Worm (Caenorhabditis elegans) whole organism, L4/young adult: ENCODE measurements around the gene sri-30.

Experiments
- W03F9.2 ChIP-seq: fragments of 150-350 bp; optimal IDR thresholded peaks from 2 replicates; lab custom pipeline; 2014; ENCODE audit warnings: missing biosample characterization, missing genetic modification characterization
- dao-5 ChIP-seq: sonication (generic microtip); optimal IDR thresholded peaks from 2 replicates; lab custom pipeline; 2016; ENCODE audit warnings: missing genotype, missing genetic modification characterization, moderate library complexity, missing compliant biosample characterization
- him-1 ChIP-seq: sonication (generic microtip); optimal IDR thresholded peaks from 2 replicates; lab custom pipeline; 2016; ENCODE audit warnings: missing genotype, missing genetic modification reagents, missing genetic modification characterization, missing compliant biosample characterization

sri-30 gene

DNA sequence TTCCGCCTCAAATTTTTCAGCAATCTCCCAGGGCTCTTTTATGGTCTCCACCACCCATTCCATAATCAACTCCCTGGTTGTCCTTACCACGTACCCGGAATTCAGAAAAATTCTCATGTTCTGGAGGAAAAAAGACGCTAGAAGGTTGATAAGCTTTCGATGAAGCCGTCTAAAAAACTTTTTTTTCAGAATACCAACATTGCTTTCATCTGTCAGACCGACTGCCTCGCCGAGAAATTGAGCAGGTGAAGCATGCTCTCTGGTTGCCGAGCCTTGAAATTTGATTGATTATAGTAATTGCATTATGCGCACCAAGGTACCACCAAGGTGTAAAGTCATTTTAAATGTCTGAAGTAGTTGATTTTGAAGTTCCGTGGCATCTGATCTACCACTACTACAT lies at the start of gene sri-30:
Gene sri-30 (plus strand): TSS at position 301 of the 400 bp plus-strand sequence.
- no peak for TF ChIP-seq dao-5
- TF ChIP-seq him-1 (tag; lab: Kevin White, UChicago) = no peak
- no peak for TF ChIP-seq W03F9.2

DNA sequence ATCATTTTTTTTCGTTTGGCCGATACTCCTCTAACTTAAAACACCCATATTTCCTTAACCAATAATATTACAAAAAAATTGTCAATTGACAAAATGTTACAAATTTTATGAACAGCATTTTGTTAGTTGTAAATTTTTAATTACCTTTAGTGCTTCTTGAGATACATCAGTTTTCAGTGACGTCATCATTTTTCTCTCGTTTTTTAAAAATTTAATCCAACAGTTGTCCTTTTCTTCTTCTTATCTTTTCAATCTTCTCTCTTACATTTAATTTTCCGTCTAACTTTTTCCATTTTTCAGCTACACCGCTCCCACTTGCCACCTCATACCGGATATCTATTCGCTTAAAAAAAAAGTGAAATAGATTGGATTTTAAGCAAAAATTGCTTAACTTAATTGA lies 49.3 kb upstream of the sri-30 start, which contains the start of gene lido-8:
Gene lido-8 (plus strand): TSS at position 301 of the 400 bp plus-strand sequence.
- TF ChIP-seq him-1 (tag; lab: Kevin White, UChicago) = no peak
- TF ChIP-seq dao-5 = no peak
- TF ChIP-seq W03F9.2 = no peak

DNA sequence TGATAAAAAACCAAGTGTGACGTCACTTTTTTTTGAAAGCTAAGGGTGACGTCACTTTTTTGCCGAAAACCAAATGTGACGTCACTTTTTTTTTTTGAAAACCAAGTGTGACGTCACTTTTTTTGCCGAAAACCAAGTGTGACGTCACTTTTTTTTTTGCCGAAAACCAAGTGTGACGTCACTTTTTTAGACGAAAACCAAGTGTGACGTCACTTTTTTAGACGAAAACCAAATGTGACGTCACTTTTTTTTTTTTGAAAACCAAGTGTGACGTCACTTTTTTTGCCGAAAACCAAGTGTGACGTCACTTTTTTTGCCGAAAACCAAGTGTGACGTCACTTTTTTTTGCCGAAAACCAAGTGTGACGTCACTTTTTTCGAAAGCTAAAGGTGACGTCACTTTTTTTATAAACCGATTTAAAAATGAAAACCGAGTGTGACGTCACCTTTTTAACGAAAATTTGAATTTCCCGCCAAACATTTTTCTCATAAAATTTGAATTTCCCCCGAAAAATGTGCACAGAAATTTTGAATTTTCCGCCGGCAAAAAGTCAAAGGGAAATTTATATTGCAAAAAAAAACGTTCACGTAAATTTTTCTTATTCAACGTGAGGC lies 48.0 kb upstream of the sri-30 start:
- TF ChIP-seq dao-5 = no peak
- TF ChIP-seq W03F9.2 = no peak
- no peak for TF ChIP-seq him-1 (tag; lab: Kevin White, UChicago)

DNA sequence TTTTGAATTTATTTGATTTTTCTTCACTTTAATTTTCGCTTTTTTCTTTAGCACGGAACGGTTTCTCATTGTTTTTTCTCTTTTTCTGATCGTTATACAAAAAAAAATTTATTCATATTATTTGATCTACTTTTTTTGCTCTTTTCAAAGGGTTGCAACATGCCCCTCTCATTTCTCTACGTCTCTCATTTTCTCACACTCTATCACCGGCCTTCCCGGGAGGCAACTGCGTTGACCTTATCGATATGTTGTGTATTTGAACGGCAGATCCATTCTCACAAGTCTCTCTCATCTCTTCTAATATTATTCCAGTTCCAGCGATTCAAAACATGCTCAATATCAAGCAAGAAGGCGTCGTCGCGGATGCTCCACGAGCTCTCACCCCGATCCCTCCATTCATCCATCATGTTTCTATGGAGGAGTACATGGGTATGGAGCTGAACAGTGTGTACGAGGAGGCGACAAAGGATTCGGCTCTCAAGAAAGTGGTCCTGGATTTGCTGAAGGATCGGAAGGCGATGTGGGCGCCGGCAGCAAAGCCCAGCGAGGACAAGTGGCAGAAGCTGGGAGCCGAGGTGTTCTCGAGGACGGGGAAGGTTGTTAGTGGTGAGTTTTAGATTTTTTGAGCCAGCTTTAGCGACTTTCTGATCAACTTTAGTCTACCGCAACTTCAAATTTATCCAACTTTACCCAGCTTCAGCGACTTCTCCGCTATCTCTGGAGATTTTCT lies 45.3 kb upstream of the sri-30 start, which contains the start of gene lido-9:
Gene lido-9 (plus strand): TSS at position 234 of the 730 bp plus-strand sequence.
- no peak for TF ChIP-seq him-1 (tag; lab: Kevin White, UChicago)
- TF ChIP-seq W03F9.2 = no peak
- no peak for TF ChIP-seq dao-5

DNA sequence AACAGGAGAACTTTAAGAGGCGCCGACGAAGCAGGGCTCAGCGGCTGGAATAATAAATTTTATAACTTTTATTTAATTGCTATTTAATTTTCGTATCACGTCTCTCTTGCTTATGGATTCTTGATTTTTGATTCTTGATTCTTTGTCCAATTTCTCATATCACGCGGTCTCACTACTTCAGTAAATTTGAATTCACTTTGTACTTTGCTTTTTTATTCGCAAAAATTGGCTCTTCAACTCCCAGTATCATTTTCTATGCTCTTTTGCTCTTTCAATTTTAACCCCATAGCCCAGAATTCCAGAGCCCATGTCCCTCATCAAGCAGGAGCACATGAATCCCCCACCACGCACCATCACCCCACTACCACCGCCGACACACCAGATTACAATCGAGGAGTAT lies 43.8 kb upstream of the sri-30 start, which contains the start of gene lido-10:
Gene lido-10 (plus strand): TSS at position 301 of the 400 bp plus-strand sequence.
- no peak for TF ChIP-seq him-1 (tag; lab: Kevin White, UChicago)
- no peak for TF ChIP-seq W03F9.2
- no peak for TF ChIP-seq dao-5

DNA sequence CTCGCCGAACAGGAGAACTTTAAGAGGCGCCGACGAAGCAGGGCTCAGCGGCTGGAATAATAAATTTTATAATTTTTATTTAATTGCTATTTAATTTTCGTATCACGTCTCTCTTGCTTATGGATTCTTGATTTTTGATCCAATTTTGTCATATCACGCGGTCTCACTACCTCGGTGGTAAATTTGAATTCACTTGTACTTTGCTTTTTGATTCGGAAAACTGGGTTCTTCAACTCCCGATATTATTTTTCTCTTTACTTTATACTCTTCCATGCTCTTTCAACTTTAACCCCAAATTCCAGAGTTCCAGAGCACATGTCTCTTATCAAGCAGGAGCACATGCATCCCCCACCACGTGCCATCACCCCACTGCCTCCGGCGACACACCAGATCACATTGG lies 42.3 kb upstream of the sri-30 start, which contains the start of gene lido-11:
Gene lido-11 (plus strand): TSS at position 301 of the 400 bp plus-strand sequence.
- TF ChIP-seq him-1 (tag; lab: Kevin White, UChicago) (no peak), W03F9.2 (no peak), dao-5 (no peak)

DNA sequence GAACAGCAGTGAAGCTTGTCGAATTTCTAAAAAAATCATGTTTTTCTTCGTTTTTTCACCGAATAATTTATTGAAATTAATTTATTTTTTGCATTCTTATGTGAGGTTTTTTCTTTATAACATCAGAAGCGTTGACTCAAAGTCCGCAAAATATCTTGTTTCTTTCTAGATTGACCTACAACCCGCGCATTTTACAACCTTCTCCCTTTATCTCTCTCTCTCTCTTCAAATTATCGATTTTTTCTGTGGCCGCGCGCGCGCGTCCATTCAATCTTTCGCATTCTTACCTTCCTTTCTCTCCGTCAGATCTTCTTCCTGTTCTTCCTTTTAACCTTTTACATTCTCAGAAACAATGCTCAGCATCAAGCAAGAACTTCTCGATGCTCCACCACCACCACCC lies 40.5 kb upstream of the sri-30 start, which contains the start of gene lido-12:
Gene lido-12 (plus strand): TSS at position 301 of the 400 bp plus-strand sequence.
- no peak for TF ChIP-seq W03F9.2
- TF ChIP-seq dao-5 = no peak
- TF ChIP-seq him-1 (tag; lab: Kevin White, UChicago) = no peak

DNA sequence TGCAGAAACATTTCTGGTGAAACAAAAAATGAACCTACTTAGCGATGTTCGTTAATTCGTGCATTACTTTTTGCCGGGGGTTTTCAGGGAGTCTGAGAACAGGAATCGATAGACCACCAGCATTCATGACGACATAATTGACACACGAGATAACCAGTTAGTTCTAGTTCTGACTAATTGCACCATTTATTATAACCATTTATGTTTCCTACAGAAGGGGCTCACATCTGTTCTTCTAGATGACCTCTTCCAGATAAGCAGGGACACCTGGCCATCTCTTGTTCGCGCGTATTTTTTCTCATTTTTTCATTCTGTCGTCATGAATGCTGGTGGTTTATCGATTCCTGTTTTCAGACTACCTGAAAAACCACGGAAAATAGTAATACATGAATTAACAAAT lies 37.6 kb upstream of the sri-30 start, which contains the start of gene sdz-5:
Gene sdz-5 (plus strand): TSS at position 301 of the 400 bp plus-strand sequence.
- TF ChIP-seq W03F9.2 (no peak), him-1 (tag; lab: Kevin White, UChicago) (no peak), dao-5 (no peak)

DNA sequence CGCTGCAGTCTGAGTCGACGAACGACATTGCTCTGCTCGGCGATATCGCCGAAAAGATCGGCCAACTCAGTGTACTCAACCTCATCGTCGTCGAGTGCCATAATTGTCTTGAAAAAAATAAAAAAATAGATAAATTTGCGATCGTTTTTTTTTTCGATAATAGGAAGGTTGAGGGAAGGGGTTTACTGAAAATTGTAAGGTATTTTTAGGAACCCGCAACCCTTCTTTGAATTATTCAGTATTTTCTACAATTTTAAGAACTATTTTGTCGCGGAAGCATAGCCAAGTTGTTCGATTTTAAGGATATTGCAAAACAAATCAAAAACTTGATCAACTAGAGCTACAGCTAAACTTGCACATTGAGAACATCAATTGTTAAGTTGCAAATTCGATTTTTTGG lies 33.8 kb upstream of the sri-30 start, which contains the start of gene C41H7.9:
Gene C41H7.9 (minus strand): TSS at position 101 of the 400 bp plus-strand sequence.
- TF ChIP-seq W03F9.2 (no peak), dao-5 (no peak), him-1 (tag; lab: Kevin White, UChicago) (no peak)

DNA sequence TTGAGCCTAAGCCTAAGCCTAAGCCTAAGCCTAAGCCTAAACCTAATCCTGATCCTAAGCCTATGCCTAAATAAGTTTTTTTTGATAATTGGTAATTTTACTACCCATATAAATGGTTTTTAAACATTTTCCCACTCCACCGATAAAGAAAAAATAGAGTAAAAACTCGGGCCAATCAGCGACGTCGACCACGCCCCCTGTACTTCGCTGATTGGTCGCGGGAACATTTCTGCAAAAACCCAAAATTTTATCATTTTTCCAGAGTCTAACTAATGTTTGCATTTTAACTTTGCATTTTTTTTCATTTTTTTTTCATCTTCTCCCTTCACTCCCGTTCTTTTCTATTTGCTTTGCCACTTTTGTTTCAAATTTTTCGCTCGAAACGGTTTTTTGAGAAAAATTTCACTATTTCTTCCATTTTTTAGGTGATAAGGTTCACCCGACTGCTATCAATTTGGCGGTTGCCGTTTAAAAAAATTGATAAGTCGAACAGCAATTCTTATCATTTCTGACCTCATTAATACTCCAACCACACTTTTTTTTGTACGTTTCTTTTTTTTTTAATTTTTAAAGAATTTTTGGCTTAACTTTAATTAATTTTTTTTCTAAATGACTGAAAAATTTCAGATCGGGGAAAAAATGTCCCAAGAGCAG lies 31.7 kb upstream of the sri-30 start, which contains the start of gene C41H7.2:
Gene C41H7.2 (plus strand): TSS at position 622 of the 654 bp plus-strand sequence.
- TF ChIP-seq W03F9.2 (no peak), dao-5 (no peak), him-1 (tag; lab: Kevin White, UChicago) (no peak)

DNA sequence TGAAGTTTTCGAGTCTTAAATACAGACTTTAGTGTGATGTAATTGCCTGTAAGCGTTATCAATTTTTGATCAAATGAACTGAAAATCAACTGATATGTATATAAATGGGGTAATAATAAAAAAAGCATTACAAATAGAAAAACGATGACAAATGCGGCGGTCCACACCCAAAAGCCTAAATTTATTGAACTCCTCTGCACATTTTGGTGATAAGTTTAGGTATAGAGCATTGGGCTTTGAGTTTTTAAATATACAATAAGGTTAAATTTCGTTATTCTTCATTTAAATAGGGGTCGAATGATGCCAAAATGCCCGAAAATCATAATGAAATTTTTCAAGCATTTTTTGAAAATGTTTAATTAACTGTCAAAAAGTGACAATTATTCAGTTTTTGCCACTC lies 26.2 kb upstream of the sri-30 start, which contains the start of gene clec-3:
Gene clec-3 (minus strand): TSS at position 101 of the 400 bp plus-strand sequence.
- no peak for TF ChIP-seq dao-5
- TF ChIP-seq W03F9.2 = no peak
- TF ChIP-seq him-1 (tag; lab: Kevin White, UChicago) = no peak

DNA sequence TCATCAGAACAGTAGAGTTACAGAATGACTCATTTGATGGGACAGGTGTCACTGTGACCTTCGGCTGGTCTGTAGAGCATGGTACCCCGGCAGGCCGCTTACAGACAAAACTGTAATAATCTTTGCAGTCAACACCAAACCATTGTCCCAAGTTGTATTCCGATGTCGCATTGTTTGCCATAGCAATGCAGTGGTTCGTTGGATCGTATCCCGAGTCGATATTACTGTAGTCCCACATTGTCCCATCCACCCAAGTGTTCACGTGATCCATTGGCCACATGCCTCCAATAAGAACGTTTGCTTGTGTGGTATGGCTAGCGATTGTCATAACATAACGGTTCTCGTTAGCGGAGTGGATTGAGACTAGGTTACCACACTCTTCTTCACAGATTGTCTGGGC lies 25.1 kb upstream of the sri-30 start:
- no peak for TF ChIP-seq him-1 (tag; lab: Kevin White, UChicago)
- TF ChIP-seq W03F9.2 = no peak
- no peak for TF ChIP-seq dao-5

DNA sequence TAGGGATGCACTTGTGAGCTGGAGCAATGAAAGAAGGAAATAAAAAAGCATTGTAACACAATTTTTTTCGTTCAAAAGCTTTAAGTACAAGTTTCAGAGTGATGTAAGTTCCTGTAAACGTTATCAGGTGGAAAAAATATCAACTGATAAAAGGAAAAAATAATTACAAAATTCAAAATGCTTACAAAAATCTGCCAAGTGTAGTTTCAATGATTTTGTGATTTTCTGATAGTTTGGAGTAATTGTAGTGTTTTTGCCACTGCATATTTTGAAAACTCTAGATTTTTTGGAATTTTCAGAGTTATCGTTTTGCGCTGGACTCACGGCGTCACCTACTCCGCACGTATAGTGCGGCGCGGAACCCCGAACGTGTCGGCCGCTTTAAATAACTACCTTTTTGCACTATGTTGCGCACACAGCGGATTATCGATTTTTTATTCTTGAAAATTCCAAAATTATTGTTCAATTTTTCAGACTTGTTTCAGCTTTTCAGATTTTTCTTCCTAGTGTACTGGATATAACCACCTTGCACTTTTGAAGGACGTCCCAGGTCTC lies 22.5 kb upstream of the sri-30 start, which contains the start of gene clec-2:
Gene clec-2 (minus strand): TSS at position 51 of the 555 bp plus-strand sequence.
- no peak for TF ChIP-seq dao-5
- no peak for TF ChIP-seq W03F9.2
- no peak for TF ChIP-seq him-1 (tag; lab: Kevin White, UChicago)

DNA sequence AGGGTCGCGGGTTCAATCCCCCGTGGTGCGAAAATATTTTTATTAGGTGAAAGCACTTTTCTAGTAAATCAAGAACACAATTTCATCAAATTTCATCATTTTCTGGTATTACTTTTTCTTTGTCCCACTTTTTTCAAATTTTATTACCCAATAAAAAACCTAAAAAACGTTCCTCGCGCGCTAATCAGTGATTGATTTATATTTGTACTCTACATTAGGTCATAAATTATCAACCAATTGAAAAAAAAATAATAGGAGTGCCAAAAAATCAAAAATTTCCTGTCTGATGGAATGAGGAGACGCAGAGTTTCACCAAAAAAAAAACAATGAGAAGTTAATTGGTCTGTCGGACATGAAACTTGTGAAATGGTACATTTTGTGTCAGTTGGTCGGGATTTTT lies 21.3 kb upstream of the sri-30 start:
- TF ChIP-seq dao-5 (no peak), W03F9.2 (no peak), him-1 (tag; lab: Kevin White, UChicago) (no peak)
